Worm (Caenorhabditis elegans): ENCODE results near the gene mksr-2.

DNA sequence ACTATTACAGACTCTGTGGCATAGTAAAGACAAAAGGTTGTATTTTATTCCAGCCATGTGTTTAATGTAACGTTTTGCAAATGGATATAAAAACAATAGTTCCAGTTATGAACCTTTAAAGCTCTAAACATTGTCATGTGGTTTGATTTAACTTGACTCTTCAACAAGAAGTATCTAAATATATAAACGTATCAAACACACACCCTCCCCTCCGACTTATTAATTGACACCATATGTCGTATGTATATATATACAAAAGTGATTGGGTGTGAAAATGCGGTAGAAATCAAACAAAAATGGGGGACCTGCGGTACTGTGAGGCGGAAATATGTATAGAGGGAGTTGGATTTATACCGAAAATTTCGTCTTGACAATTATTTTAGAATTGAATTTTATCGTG, 8.0 kb downstream of the mksr-2 start:
- no peak for TF ChIP-seq aly-2 (tag; optimal IDR thresholded peaks at IDR 0.05)
- no peak for TF ChIP-seq lin-13 (GFP tag; optimal IDR thresholded peaks at IDR 0.05)
- no peak for TF ChIP-seq nhr-237 (tag; optimal IDR thresholded peaks at IDR 0.05)
- no peak for TF ChIP-seq F13H6.1 (tag; optimal IDR thresholded peaks at IDR 0.05)
- TF ChIP-seq nhr-77 (tag; optimal IDR thresholded peaks at IDR 0.05), result no peak
- no peak for TF ChIP-seq ceh-16 (tag; optimal IDR thresholded peaks at IDR 0.05)
- TF ChIP-seq Y55F3AM.14 (GFP tag; optimal IDR thresholded peaks at IDR 0.05), result no peak
- no peak for TF ChIP-seq lsy-2 (tag; optimal IDR thresholded peaks at IDR 0.05)
- TF ChIP-seq ztf-4 (tag; optimal IDR thresholded peaks at IDR 0.05), result no peak
- TF ChIP-seq egl-27 (tag; optimal IDR thresholded peaks at IDR 0.05), result no peak
- no peak for TF ChIP-seq nhr-25 (tag; optimal IDR thresholded peaks at IDR 0.05)
- no peak for TF ChIP-seq elt-3 (tag; optimal IDR thresholded peaks at IDR 0.05)
- no peak for TF ChIP-seq ama-1 (optimal IDR thresholded peaks at IDR 0.05)
- TF ChIP-seq ZK546.5 (tag; optimal IDR thresholded peaks at IDR 0.05), result no peak
